Worm (Caenorhabditis elegans) whole organism, L2 larva: ENCODE data around the gene F47G9.6.

ENCODE experiments used
- C34F6.9 ChIP-seq: fragments of 150-350 bp; optimal IDR thresholded peaks from 2 replicates; lab custom pipeline; 2014; ENCODE audit warnings: missing biosample characterization, missing genetic modification characterization
- F13H6.1 ChIP-seq: sonication (generic microtip); optimal IDR thresholded peaks from 2 replicates; lab custom pipeline; 2016; ENCODE audit warnings: missing genetic modification characterization, missing compliant biosample characterization
- Y55F3AM.14 ChIP-seq: fragments of 200-800 bp; sonication (Bioruptor generic); optimal IDR thresholded peaks from 2 replicates; lab custom pipeline; 2018; ENCODE audit warnings: mild to moderate bottlenecking, missing genetic modification characterization, missing compliant biosample characterization
- ZK546.5 ChIP-seq: sonication (generic microtip); optimal IDR thresholded peaks from 2 replicates; lab custom pipeline; 2017; ENCODE audit warnings: missing biosample characterization, missing genetic modification characterization
- ceh-16 ChIP-seq: fragments of 150-350 bp; optimal IDR thresholded peaks from 2 replicates; lab custom pipeline; 2014; ENCODE audit warnings: missing biosample characterization, missing genetic modification characterization
- ceh-82 ChIP-seq: fragments of 150-350 bp; optimal IDR thresholded peaks from 2 replicates; lab custom pipeline; 2014; ENCODE audit warnings: missing biosample characterization, missing genetic modification characterization
- crh-2 ChIP-seq: sonication (generic microtip); optimal IDR thresholded peaks from 2 replicates; lab custom pipeline; 2017; ENCODE audit warnings: missing biosample characterization, missing genetic modification characterization
- egl-27 ChIP-seq: sonication (generic microtip); optimal IDR thresholded peaks from 3 replicates; lab custom pipeline; 2017; ENCODE audit warnings: missing biosample characterization, missing genetic modification reagents, missing genetic modification characterization
- fos-1 ChIP-seq: fragments of 150-350 bp; optimal IDR thresholded peaks from 2 replicates; lab custom pipeline; 2014; ENCODE audit warnings: missing biosample characterization, missing genetic modification characterization
- gmeb-1 ChIP-seq: fragments of 150-350 bp; optimal IDR thresholded peaks from 2 replicates; lab custom pipeline; 2014; ENCODE audit warnings: missing biosample characterization, missing genetic modification characterization
- lin-11 ChIP-seq: fragments of 150-350 bp; sonication (generic microtip); optimal IDR thresholded peaks from 2 replicates; lab custom pipeline; 2014; ENCODE audit warnings: missing biosample characterization, missing genetic modification characterization, inconsistent platforms, mixed read lengths
- lin-13 ChIP-seq: fragments of 150-350 bp; optimal IDR thresholded peaks from 2 replicates; lab custom pipeline; 2014; ENCODE audit warnings: missing biosample characterization, missing genetic modification reagents, missing genetic modification characterization
- lin-39 ChIP-seq: fragments of 150-350 bp; optimal IDR thresholded peaks from 2 replicates; lab custom pipeline; 2014; ENCODE audit warnings: missing biosample characterization, missing genetic modification reagents, missing genetic modification characterization
- lsy-2 ChIP-seq, 2 experiments: fragments of 150-350 bp in 1 of 2; sonication (generic microtip) in 1 of 2; optimal IDR thresholded peaks; 2 replicates each; lab custom pipeline; 2014 to 2017; ENCODE audit warnings: missing biosample characterization in 2 of 2, missing genetic modification characterization in 2 of 2
- mab-5 ChIP-seq: fragments of 150-350 bp; optimal IDR thresholded peaks from 2 replicates; lab custom pipeline; 2014; ENCODE audit warnings: missing biosample characterization, missing genetic modification characterization
- mbf-1 ChIP-seq: sonication (generic microtip); optimal IDR thresholded peaks from 2 replicates; lab custom pipeline; 2017; ENCODE audit warnings: missing biosample characterization, missing genetic modification characterization
- mdl-1 ChIP-seq, 2 experiments: fragments of 150-350 bp in 1 of 2; sonication (generic microtip) in 1 of 2; optimal IDR thresholded peaks; 2 replicates each; lab custom pipeline; 2017; ENCODE audit warnings: missing biosample characterization in 2 of 2, missing genetic modification characterization in 2 of 2
- nhr-10 ChIP-seq: sonication (generic microtip); optimal IDR thresholded peaks from 2 replicates; lab custom pipeline; 2017; ENCODE audit warnings: missing biosample characterization, missing genetic modification characterization
- nhr-11 ChIP-seq: fragments of 150-350 bp; optimal IDR thresholded peaks from 2 replicates; lab custom pipeline; 2014; ENCODE audit warnings: missing biosample characterization, missing genetic modification characterization
- nhr-129 ChIP-seq: fragments of 150-350 bp; optimal IDR thresholded peaks from 2 replicates; lab custom pipeline; 2014; ENCODE audit warnings: missing biosample characterization, missing genetic modification characterization
- nhr-21 ChIP-seq: fragments of 150-350 bp; optimal IDR thresholded peaks from 2 replicates; lab custom pipeline; 2014; ENCODE audit warnings: missing biosample characterization, missing genetic modification characterization
- nhr-23 ChIP-seq: fragments of 150-350 bp; optimal IDR thresholded peaks from 2 replicates; lab custom pipeline; 2014; ENCODE audit warnings: missing biosample characterization, missing genetic modification reagents, missing genetic modification characterization
- nhr-237 ChIP-seq: fragments of 150-350 bp; optimal IDR thresholded peaks from 2 replicates; lab custom pipeline; 2014; ENCODE audit warnings: missing biosample characterization, missing genetic modification characterization
- nhr-6 ChIP-seq: fragments of 150-350 bp; optimal IDR thresholded peaks from 2 replicates; lab custom pipeline; 2014; ENCODE audit warnings: missing biosample characterization, missing genetic modification characterization
- nhr-77 ChIP-seq: fragments of 150-350 bp; optimal IDR thresholded peaks from 2 replicates; lab custom pipeline; 2014; ENCODE audit warnings: missing biosample characterization, missing genetic modification characterization
- peb-1 ChIP-seq: fragments of 150-350 bp; optimal IDR thresholded peaks from 2 replicates; lab custom pipeline; 2014; ENCODE audit warnings: missing biosample characterization, missing genetic modification characterization
- sem-4 ChIP-seq: fragments of 150-350 bp; optimal IDR thresholded peaks from 2 replicates; lab custom pipeline; 2014; ENCODE audit warnings: missing biosample characterization, missing genetic modification reagents, missing genetic modification characterization
- skn-1 ChIP-seq: sonication (generic microtip); optimal IDR thresholded peaks from 2 replicates; lab custom pipeline; 2017; ENCODE audit warnings: missing biosample characterization, missing genetic modification characterization
- sma-3 ChIP-seq: sonication (generic microtip); optimal IDR thresholded peaks from 2 replicates; lab custom pipeline; 2016; ENCODE audit warnings: missing genetic modification reagents, missing genetic modification characterization, missing compliant biosample characterization
- sma-9 ChIP-seq, 2 experiments: fragments of 150-350 bp in 1 of 2; sonication (generic microtip) in 1 of 2; optimal IDR thresholded peaks; 2 replicates each; lab custom pipeline; 2014 to 2016; ENCODE audit warnings: missing genetic modification characterization in 2 of 2, mild to moderate bottlenecking in 1 of 2, missing biosample characterization in 1 of 2, missing compliant biosample characterization in 1 of 2, missing genetic modification reagents in 1 of 2, moderate library complexity in 1 of 2
- snpc-4 ChIP-seq: fragments of 150-350 bp; optimal IDR thresholded peaks from 2 replicates; lab custom pipeline; 2014; ENCODE audit warnings: missing biosample characterization, missing genetic modification characterization
- unc-55 ChIP-seq: fragments of 150-350 bp; sonication (generic microtip); optimal IDR thresholded peaks from 3 replicates; lab custom pipeline; 2014; ENCODE audit warnings: missing biosample characterization, missing genetic modification reagents, missing genetic modification characterization
- unc-62 ChIP-seq: fragments of 150-350 bp; optimal IDR thresholded peaks from 2 replicates; lab custom pipeline; 2014; ENCODE audit warnings: missing biosample characterization, missing genetic modification reagents, missing genetic modification characterization
- zag-1 ChIP-seq: fragments of 150-350 bp; optimal IDR thresholded peaks from 2 replicates; lab custom pipeline; 2014; ENCODE audit warnings: missing biosample characterization, missing genetic modification characterization
- ztf-1 ChIP-seq: fragments of 200-800 bp; sonication (Bioruptor generic); conservative IDR thresholded peaks from 2 replicates; pipeline ENCODE4 v1.3.6; 2022; ENCODE audit warnings: missing genetic modification characterization, missing compliant biosample characterization
- ztf-4 ChIP-seq: fragments of 150-350 bp; optimal IDR thresholded peaks from 2 replicates; lab custom pipeline; 2014; ENCODE audit warnings: missing biosample characterization, missing genetic modification characterization

The F47G9.6 gene

DNA sequence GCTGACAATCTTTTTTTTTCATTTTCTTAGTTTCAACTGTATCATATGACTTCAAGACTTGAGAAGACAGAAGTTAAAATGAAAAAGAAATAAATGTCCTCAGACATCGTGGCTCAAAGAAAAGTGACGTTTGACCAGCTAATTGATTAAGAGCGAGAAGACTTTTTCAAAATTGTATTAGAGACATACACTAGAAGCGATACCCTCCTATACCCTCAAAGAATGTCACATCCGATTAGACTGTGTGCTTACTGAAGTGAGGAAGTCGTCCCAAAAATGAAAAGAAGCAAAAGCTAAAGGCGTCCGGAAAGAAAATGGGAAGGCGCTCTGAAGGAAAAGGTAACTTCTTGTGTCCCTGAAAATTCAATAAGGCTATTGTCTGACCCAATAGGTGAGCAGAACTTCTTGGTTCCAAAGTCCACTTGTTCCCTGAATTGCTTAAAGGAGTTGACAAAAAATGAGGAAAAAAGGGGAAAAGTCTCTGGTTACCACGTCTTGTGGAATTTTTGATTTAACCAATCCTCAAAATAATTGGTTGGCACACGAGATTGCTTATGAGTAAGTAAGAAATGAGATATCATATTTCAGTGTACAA, 43.2 kb downstream of the F47G9.6 start:
- TF ChIP-seq nhr-129 (tag; lab: Kevin White, UChicago) (no peak), unc-62 (GFP tag; lab: Kevin White, UChicago) (no peak), ceh-82 (tag; lab: Kevin White, UChicago) (no peak), zag-1 (tag; lab: Kevin White, UChicago) (no peak), F13H6.1 (tag; lab: Kevin White, UChicago) (no peak)

DNA sequence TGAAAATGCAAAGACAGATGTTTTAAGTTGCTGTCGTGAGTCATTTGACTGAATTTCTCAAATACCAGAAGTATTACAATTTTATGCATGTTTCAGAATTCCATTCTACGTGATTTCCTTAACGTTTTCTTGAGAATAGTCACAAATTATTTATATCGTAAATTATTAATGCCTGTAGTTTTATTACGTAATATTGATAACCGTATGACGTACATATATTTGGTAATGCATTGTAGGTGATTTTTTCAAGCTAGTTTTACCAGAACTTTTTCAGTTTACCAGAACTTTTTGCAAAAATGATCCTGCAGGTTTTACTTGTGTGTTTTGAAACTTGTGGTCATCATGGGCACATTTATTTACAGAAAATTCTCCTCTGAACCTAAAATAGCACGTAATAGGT, 44.7 kb downstream of the F47G9.6 start:
- TF ChIP-seq gmeb-1 (tag; lab: Kevin White, UChicago) (no peak), nhr-77 (tag; lab: Kevin White, UChicago) (no peak), ztf-1 (GFP tag; lab: Robert Waterston, UW) (no peak), lin-13 (GFP tag; lab: Kevin White, UChicago) (no peak), ceh-16 (tag; lab: Kevin White, UChicago) (no peak), nhr-129 (tag; lab: Kevin White, UChicago) (no peak), nhr-23 (tag; lab: Kevin White, UChicago) (no peak), lin-39 (no peak), nhr-11 (tag; lab: Kevin White, UChicago) (no peak), ZK546.5 (tag; lab: Kevin White, UChicago) (no peak), lsy-2 (tag; optimal IDR thresholded peaks at IDR 0.05; lab: Kevin White, UChicago) (no peak), nhr-10 (no peak), mdl-1 (tag; optimal IDR thresholded peaks at IDR 0.05; lab: Kevin White, UChicago) (no peak), ceh-82 (tag; lab: Kevin White, UChicago) (no peak), crh-2 (tag; lab: Kevin White, UChicago) (no peak), egl-27 (tag; lab: Kevin White, UChicago) (no peak), nhr-21 (tag; lab: Kevin White, UChicago) (no peak), lin-11 (no peak)

DNA sequence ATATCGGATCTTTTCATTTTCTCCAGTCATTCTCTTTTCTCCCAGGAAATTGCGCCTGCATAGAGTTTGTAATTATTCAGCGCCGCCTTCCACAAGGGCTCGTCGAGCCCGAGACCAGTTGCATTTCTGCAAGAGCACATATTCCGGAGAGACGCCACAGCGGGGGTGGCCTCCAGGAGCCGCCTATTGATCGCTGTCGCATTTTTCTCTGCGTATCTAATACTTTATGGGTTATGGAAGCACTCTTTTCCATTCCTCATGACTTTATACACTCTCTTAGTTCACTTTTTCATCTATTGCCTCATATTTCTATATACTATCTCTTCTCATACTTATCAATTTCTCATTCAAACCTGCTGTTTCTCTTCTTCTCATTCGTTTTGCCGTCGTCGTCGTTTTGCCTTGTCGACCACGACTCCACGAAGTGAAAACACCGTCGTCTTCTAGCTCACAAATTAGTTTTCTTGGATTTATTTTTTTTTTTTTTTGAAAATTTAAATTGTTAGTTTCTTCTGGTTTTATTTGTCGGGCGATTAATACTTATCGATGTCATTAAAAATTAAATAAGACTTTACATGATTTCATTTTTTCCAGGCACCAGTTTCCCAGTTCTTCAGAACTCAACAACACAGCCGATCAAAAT, 46.1 kb downstream of the F47G9.6 start, which contains the start of gene cnb-1:
Gene cnb-1, plus strand, starts transcription at position 593 of the 643 bp plus-strand sequence.
- TF ChIP-seq sma-9 (GFP tag; optimal IDR thresholded peaks at IDR 0.05; lab: Kevin White, UChicago) (peak; percentile 78), sma-9 (tag; optimal IDR thresholded peaks at IDR 0.05; lab: Kevin White, UChicago) (no peak), fos-1 (tag; lab: Kevin White, UChicago) (peak; percentile 39), zag-1 (tag; lab: Kevin White, UChicago) (peak; percentile 68), peb-1 (tag; lab: Kevin White, UChicago) (no peak), mab-5 (tag; lab: Kevin White, UChicago) (peak; percentile 53), mbf-1 (tag; lab: Kevin White, UChicago) (no peak), C34F6.9 (tag; lab: Kevin White, UChicago) (peak; percentile 91), skn-1 (tag; lab: Kevin White, UChicago) (no peak), gmeb-1 (tag; lab: Kevin White, UChicago) (peak; percentile 57), mdl-1 (tag; optimal IDR thresholded peaks at IDR 0.05; lab: Kevin White, UChicago) (no peak), nhr-237 (tag; lab: Kevin White, UChicago) (no peak), lin-11 (peak; percentile 82), egl-27 (tag; lab: Kevin White, UChicago) (peak; percentile 17), ZK546.5 (tag; lab: Kevin White, UChicago) (no peak), nhr-6 (tag; lab: Kevin White, UChicago) (peak; percentile 26), lsy-2 (tag; optimal IDR thresholded peaks at IDR 0.05; lab: Kevin White, UChicago) (peak; percentile 13 to 79), ztf-4 (tag; lab: Kevin White, UChicago) (peak; percentile 33), sma-3 (no peak), sem-4 (tag; lab: Kevin White, UChicago) (peak; percentile 43), nhr-129 (tag; lab: Kevin White, UChicago) (peak; percentile 53), Y55F3AM.14 (GFP tag; lab: Kevin White, UChicago) (no peak), crh-2 (tag; lab: Kevin White, UChicago) (peak; percentile 80), nhr-11 (tag; lab: Kevin White, UChicago) (no peak), F13H6.1 (tag; lab: Kevin White, UChicago) (peak; percentile 79), snpc-4 (tag; lab: Kevin White, UChicago) (peak; percentile 40), nhr-10 (no peak), nhr-23 (tag; lab: Kevin White, UChicago) (no peak), unc-55 (peak; percentile 87), nhr-21 (tag; lab: Kevin White, UChicago) (peak; percentile 45)
